Worm (Caenorhabditis elegans) whole organism, early embryonic: ENCODE measurements around the gene pgph-3.

Experiments
- F13C5.2 ChIP-seq: sonication (generic microtip); optimal IDR thresholded peaks from 2 replicates; lab custom pipeline; 2017; ENCODE audit warnings: mild to moderate bottlenecking, missing genetic modification characterization, inconsistent platforms, missing compliant biosample characterization
- aly-1 ChIP-seq: sonication (generic microtip); optimal IDR thresholded peaks from 2 replicates; lab custom pipeline; 2016; ENCODE audit warnings: missing genetic modification characterization, missing compliant biosample characterization
- ama-1 ChIP-seq: fragments of 150-350 bp; optimal IDR thresholded peaks from 2 replicates; lab custom pipeline; 2014
- ets-7 ChIP-seq: sonication (generic microtip); optimal IDR thresholded peaks from 2 replicates; lab custom pipeline; 2016; ENCODE audit warnings: missing genotype, missing genetic modification characterization, missing compliant biosample characterization
- flt-1 ChIP-seq: fragments of 200-800 bp; sonication (Bioruptor generic); IDR thresholded peaks from 2 replicates; pipeline ENCODE4 v1.3.6; 2022; ENCODE audit warnings: missing genetic modification characterization, missing compliant biosample characterization
- scrt-1 ChIP-seq: fragments of 200-800 bp; sonication (Bioruptor generic); IDR thresholded peaks from 2 replicates; pipeline ENCODE4 v1.3.6; 2022; ENCODE audit warnings: missing genetic modification characterization, missing compliant biosample characterization
- tbx-37 ChIP-seq: fragments of 200-800 bp; sonication (Bioruptor generic); conservative IDR thresholded peaks from 2 replicates; pipeline ENCODE4 v1.3.6; 2022; ENCODE audit warnings: missing genetic modification reagents, missing genetic modification characterization, missing compliant biosample characterization

DNA sequence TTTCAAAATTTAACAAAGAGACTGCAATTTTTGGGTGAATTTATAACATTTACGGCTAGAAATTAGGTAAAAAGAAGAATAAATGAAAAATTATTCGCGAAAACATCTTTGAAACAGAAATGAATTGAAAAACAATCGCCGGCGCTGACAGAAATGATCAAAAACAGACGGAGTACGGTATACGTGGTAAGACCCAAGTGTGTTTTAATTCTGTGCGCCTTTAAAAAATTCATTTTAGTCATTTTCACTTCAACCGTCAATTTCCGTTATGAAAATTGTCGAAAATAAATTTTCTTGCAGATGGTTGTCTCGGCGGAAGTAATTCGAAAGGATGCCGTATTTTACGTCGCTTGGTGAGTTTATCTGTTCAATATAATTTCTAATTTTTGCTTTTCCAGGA is 7.5 kb downstream of the pgph-3 start, which contains the start of gene C53A3.3:
- TF ChIP-seq flt-1 (no peak), F13C5.2 (tag; lab: Kevin White, UChicago) (no peak), scrt-1 (GFP tag; lab: Robert Waterston, UW) (no peak), ama-1 (lab: Kevin White, UChicago) (no peak), aly-1 (tag; lab: Kevin White, UChicago) (no peak), tbx-37 (GFP tag; lab: Robert Waterston, UW) (no peak), ets-7 (no peak)
